Fruit fly (Drosophila melanogaster): ENCODE measurements around the gene Cpsf5.
A peak's percentile ranks its signal among the peaks of the same experiment; 100 is the strongest.

dm6 chr3L:9424528-9424911 is 13.7 kb downstream of the Cpsf5 start:
- TF ChIP-seq CG7045 (GFP tag; optimal IDR thresholded peaks at IDR 0.05) (peak; percentile 36), pad (GFP tag; optimal IDR thresholded peaks at IDR 0.05) (no peak), Clk (GFP tag; optimal IDR thresholded peaks at IDR 0.05) (no peak)

Data from whole organism, adult.